Worm (Caenorhabditis elegans) whole organism, L2 larva: ENCODE measurements around the gene cyy-1.

Experiments used
- aly-2 ChIP-seq: fragments of 150-350 bp; optimal IDR thresholded peaks from 2 replicates; lab custom pipeline; 2014; ENCODE audit warnings: missing biosample characterization, missing genetic modification characterization
- blmp-1 ChIP-seq: sonication (generic microtip); optimal IDR thresholded peaks from 2 replicates; lab custom pipeline; 2017; ENCODE audit warnings: missing genetic modification characterization, mild to moderate bottlenecking, missing compliant biosample characterization, antibody characterized with exemption, moderate library complexity; ENCODE audit not compliant: insufficient read depth
- ceh-16 ChIP-seq: fragments of 150-350 bp; optimal IDR thresholded peaks from 2 replicates; lab custom pipeline; 2014; ENCODE audit warnings: missing biosample characterization, missing genetic modification characterization
- lin-13 ChIP-seq: fragments of 150-350 bp; optimal IDR thresholded peaks from 2 replicates; lab custom pipeline; 2014; ENCODE audit warnings: missing biosample characterization, missing genetic modification reagents, missing genetic modification characterization
- nhr-11 ChIP-seq: fragments of 150-350 bp; optimal IDR thresholded peaks from 2 replicates; lab custom pipeline; 2014; ENCODE audit warnings: missing biosample characterization, missing genetic modification characterization
- nhr-12 ChIP-seq: fragments of 150-350 bp; optimal IDR thresholded peaks from 2 replicates; lab custom pipeline; 2014; ENCODE audit warnings: missing biosample characterization, missing genetic modification characterization
- nhr-77 ChIP-seq: fragments of 150-350 bp; optimal IDR thresholded peaks from 2 replicates; lab custom pipeline; 2014; ENCODE audit warnings: missing biosample characterization, missing genetic modification characterization
- zag-1 ChIP-seq: fragments of 150-350 bp; optimal IDR thresholded peaks from 2 replicates; lab custom pipeline; 2014; ENCODE audit warnings: missing biosample characterization, missing genetic modification characterization
- ztf-11 ChIP-seq: sonication (generic microtip); optimal IDR thresholded peaks from 2 replicates; lab custom pipeline; 2017; ENCODE audit warnings: missing biosample characterization, missing genetic modification characterization
- ztf-4 ChIP-seq: fragments of 150-350 bp; optimal IDR thresholded peaks from 2 replicates; lab custom pipeline; 2014; ENCODE audit warnings: missing biosample characterization, missing genetic modification characterization

ce11 chrIII:8446061-8446460, 40.4 kb downstream of the cyy-1 start:
- TF ChIP-seq blmp-1 (tag; lab: Kevin White, UChicago) (no peak), nhr-77 (no peak), ztf-4 (no peak), ztf-11 (no peak), nhr-12 (tag; lab: Kevin White, UChicago) (no peak), lin-13 (no peak), nhr-11 (no peak), ceh-16 (no peak), zag-1 (tag; lab: Kevin White, UChicago) (no peak), aly-2 (tag; lab: Kevin White, UChicago) (no peak)
